Worm (Caenorhabditis elegans) whole organism, L2 larva: ENCODE data around the gene fdgt-1.
A peak's percentile ranks its signal among the peaks of the same experiment; 100 is the strongest.

Experiments used
- C34F6.9 ChIP-seq: fragments of 150-350 bp; optimal IDR thresholded peaks from 2 replicates; lab custom pipeline; 2014; ENCODE audit warnings: missing biosample characterization, missing genetic modification characterization
- F13H6.1 ChIP-seq: sonication (generic microtip); optimal IDR thresholded peaks from 2 replicates; lab custom pipeline; 2016; ENCODE audit warnings: missing genetic modification characterization, missing compliant biosample characterization
- Y55F3AM.14 ChIP-seq: fragments of 200-800 bp; sonication (Bioruptor generic); optimal IDR thresholded peaks from 2 replicates; lab custom pipeline; 2018; ENCODE audit warnings: mild to moderate bottlenecking, missing genetic modification characterization, missing compliant biosample characterization
- alr-1 ChIP-seq: fragments of 150-350 bp; optimal IDR thresholded peaks from 2 replicates; lab custom pipeline; 2014; ENCODE audit warnings: missing biosample characterization, missing genetic modification characterization
- aly-2 ChIP-seq: fragments of 150-350 bp; optimal IDR thresholded peaks from 2 replicates; lab custom pipeline; 2014; ENCODE audit warnings: missing biosample characterization, missing genetic modification characterization
- blmp-1 ChIP-seq: sonication (generic microtip); optimal IDR thresholded peaks from 2 replicates; lab custom pipeline; 2017; ENCODE audit warnings: missing genetic modification characterization, mild to moderate bottlenecking, missing compliant biosample characterization, antibody characterized with exemption, moderate library complexity; ENCODE audit not compliant: insufficient read depth
- ceh-16 ChIP-seq: fragments of 150-350 bp; optimal IDR thresholded peaks from 2 replicates; lab custom pipeline; 2014; ENCODE audit warnings: missing biosample characterization, missing genetic modification characterization
- crh-2 ChIP-seq: sonication (generic microtip); optimal IDR thresholded peaks from 2 replicates; lab custom pipeline; 2017; ENCODE audit warnings: missing biosample characterization, missing genetic modification characterization
- elt-1 ChIP-seq: fragments of 150-350 bp; optimal IDR thresholded peaks from 2 replicates; lab custom pipeline; 2014; ENCODE audit warnings: missing biosample characterization, missing genetic modification characterization
- elt-3 ChIP-seq: sonication (generic microtip); optimal IDR thresholded peaks from 2 replicates; lab custom pipeline; 2017; ENCODE audit warnings: missing biosample characterization, missing genetic modification characterization
- fos-1 ChIP-seq: fragments of 150-350 bp; optimal IDR thresholded peaks from 2 replicates; lab custom pipeline; 2014; ENCODE audit warnings: missing biosample characterization, missing genetic modification characterization
- gmeb-1 ChIP-seq: fragments of 150-350 bp; optimal IDR thresholded peaks from 2 replicates; lab custom pipeline; 2014; ENCODE audit warnings: missing biosample characterization, missing genetic modification characterization
- lin-13 ChIP-seq: fragments of 150-350 bp; optimal IDR thresholded peaks from 2 replicates; lab custom pipeline; 2014; ENCODE audit warnings: missing biosample characterization, missing genetic modification reagents, missing genetic modification characterization
- lin-39 ChIP-seq: fragments of 150-350 bp; optimal IDR thresholded peaks from 2 replicates; lab custom pipeline; 2014; ENCODE audit warnings: missing biosample characterization, missing genetic modification reagents, missing genetic modification characterization
- lsy-2 ChIP-seq, 2 experiments: fragments of 150-350 bp in 1 of 2; sonication (generic microtip) in 1 of 2; optimal IDR thresholded peaks; 2 replicates each; lab custom pipeline; 2014 to 2017; ENCODE audit warnings: missing biosample characterization in 2 of 2, missing genetic modification characterization in 2 of 2
- mab-5 ChIP-seq: fragments of 150-350 bp; optimal IDR thresholded peaks from 2 replicates; lab custom pipeline; 2014; ENCODE audit warnings: missing biosample characterization, missing genetic modification characterization
- nhr-11 ChIP-seq: fragments of 150-350 bp; optimal IDR thresholded peaks from 2 replicates; lab custom pipeline; 2014; ENCODE audit warnings: missing biosample characterization, missing genetic modification characterization
- nhr-21 ChIP-seq: fragments of 150-350 bp; optimal IDR thresholded peaks from 2 replicates; lab custom pipeline; 2014; ENCODE audit warnings: missing biosample characterization, missing genetic modification characterization
- nhr-23 ChIP-seq: fragments of 150-350 bp; optimal IDR thresholded peaks from 2 replicates; lab custom pipeline; 2014; ENCODE audit warnings: missing biosample characterization, missing genetic modification reagents, missing genetic modification characterization
- nhr-237 ChIP-seq: fragments of 150-350 bp; optimal IDR thresholded peaks from 2 replicates; lab custom pipeline; 2014; ENCODE audit warnings: missing biosample characterization, missing genetic modification characterization
- nhr-25 ChIP-seq: fragments of 150-350 bp; sonication (generic microtip); optimal IDR thresholded peaks from 3 replicates; lab custom pipeline; 2014; ENCODE audit warnings: missing biosample characterization, missing genetic modification characterization
- nhr-77 ChIP-seq: fragments of 150-350 bp; optimal IDR thresholded peaks from 2 replicates; lab custom pipeline; 2014; ENCODE audit warnings: missing biosample characterization, missing genetic modification characterization
- peb-1 ChIP-seq: fragments of 150-350 bp; optimal IDR thresholded peaks from 2 replicates; lab custom pipeline; 2014; ENCODE audit warnings: missing biosample characterization, missing genetic modification characterization
- skn-1 ChIP-seq: sonication (generic microtip); optimal IDR thresholded peaks from 2 replicates; lab custom pipeline; 2017; ENCODE audit warnings: missing biosample characterization, missing genetic modification characterization
- sma-3 ChIP-seq: sonication (generic microtip); optimal IDR thresholded peaks from 2 replicates; lab custom pipeline; 2016; ENCODE audit warnings: missing genetic modification reagents, missing genetic modification characterization, missing compliant biosample characterization
- sma-9 ChIP-seq, 2 experiments: fragments of 150-350 bp in 1 of 2; sonication (generic microtip) in 1 of 2; optimal IDR thresholded peaks; 2 replicates each; lab custom pipeline; 2014 to 2016; ENCODE audit warnings: missing genetic modification characterization in 2 of 2, mild to moderate bottlenecking in 1 of 2, missing biosample characterization in 1 of 2, missing compliant biosample characterization in 1 of 2, missing genetic modification reagents in 1 of 2, moderate library complexity in 1 of 2
- unc-39 ChIP-seq: fragments of 150-350 bp; optimal IDR thresholded peaks from 2 replicates; lab custom pipeline; 2014; ENCODE audit warnings: missing biosample characterization, missing genetic modification characterization
- unc-62 ChIP-seq: fragments of 150-350 bp; optimal IDR thresholded peaks from 2 replicates; lab custom pipeline; 2014; ENCODE audit warnings: missing biosample characterization, missing genetic modification reagents, missing genetic modification characterization
- ztf-1 ChIP-seq: fragments of 200-800 bp; sonication (Bioruptor generic); conservative IDR thresholded peaks from 2 replicates; pipeline ENCODE4 v1.3.6; 2022; ENCODE audit warnings: missing genetic modification characterization, missing compliant biosample characterization
- ztf-4 ChIP-seq: fragments of 150-350 bp; optimal IDR thresholded peaks from 2 replicates; lab custom pipeline; 2014; ENCODE audit warnings: missing biosample characterization, missing genetic modification characterization

fdgt-1 gene

ce11 chrII:1474807-1475206 lies 29.6 kb upstream of the fdgt-1 start:
- TF ChIP-seq nhr-77 (tag; lab: Kevin White, UChicago) (no peak), unc-62 (GFP tag; lab: Kevin White, UChicago) (no peak), elt-3 (tag; lab: Kevin White, UChicago) (no peak), ztf-1 (GFP tag; lab: Robert Waterston, UW) (no peak), peb-1 (tag; lab: Kevin White, UChicago) (no peak), nhr-11 (tag; lab: Kevin White, UChicago) (no peak), blmp-1 (tag; lab: Kevin White, UChicago) (no peak), nhr-25 (tag; lab: Kevin White, UChicago) (no peak), sma-3 (GFP tag; lab: Kevin White, UChicago) (no peak), aly-2 (tag; lab: Kevin White, UChicago) (no peak), nhr-23 (tag; lab: Kevin White, UChicago) (no peak), lin-13 (GFP tag; lab: Kevin White, UChicago) (no peak), sma-9 (GFP tag; optimal IDR thresholded peaks at IDR 0.05; lab: Kevin White, UChicago) (no peak), sma-9 (tag; optimal IDR thresholded peaks at IDR 0.05; lab: Kevin White, UChicago) (no peak), lsy-2 (tag; optimal IDR thresholded peaks at IDR 0.05; lab: Kevin White, UChicago) (no peak)

- peak; percentile 4 for TF ChIP-seq gmeb-1
- TF ChIP-seq fos-1: peak; percentile 90
- no peak for TF ChIP-seq mab-5
- peak; percentile 31 for TF ChIP-seq skn-1 (tag; lab: Kevin White, UChicago)
- no peak for TF ChIP-seq lin-13 (GFP tag; lab: Kevin White, UChicago)
- TF ChIP-seq F13H6.1 (tag; lab: Kevin White, UChicago): no peak
- no peak for TF ChIP-seq nhr-77 (tag; lab: Kevin White, UChicago)
- TF ChIP-seq, all 48 proteins: peak for 3
Observed at ce11 chrII:1475328-1475727, 29.0 kb upstream of the fdgt-1 start.

- no peak for TF ChIP-seq mab-5
Observed at ce11 chrII:1476016-1476415, 28.4 kb upstream of the fdgt-1 start.

- no peak for TF ChIP-seq aly-2 (tag; lab: Kevin White, UChicago)
- no peak for TF ChIP-seq F13H6.1 (tag; lab: Kevin White, UChicago)
- no peak for TF ChIP-seq ceh-16 (tag; lab: Kevin White, UChicago)
- no peak for TF ChIP-seq nhr-23 (tag; lab: Kevin White, UChicago)
- no peak for TF ChIP-seq nhr-21 (tag; lab: Kevin White, UChicago)
- no peak for TF ChIP-seq alr-1 (tag; lab: Kevin White, UChicago)
- no peak for TF ChIP-seq crh-2 (tag; lab: Kevin White, UChicago)
- TF ChIP-seq nhr-11 (tag; lab: Kevin White, UChicago): no peak
- TF ChIP-seq nhr-237 (tag; lab: Kevin White, UChicago): no peak
- TF ChIP-seq lin-13 (GFP tag; lab: Kevin White, UChicago): no peak
- no peak for TF ChIP-seq Y55F3AM.14
- no peak for TF ChIP-seq elt-1 (tag; lab: Kevin White, UChicago)
- TF ChIP-seq lin-39 (tag; lab: Kevin White, UChicago): no peak
- no peak for TF ChIP-seq gmeb-1
- no peak for TF ChIP-seq nhr-77 (tag; lab: Kevin White, UChicago)
- TF ChIP-seq peb-1 (tag; lab: Kevin White, UChicago): no peak
- TF ChIP-seq ztf-1 (GFP tag; lab: Robert Waterston, UW): no peak
- no peak for TF ChIP-seq skn-1 (tag; lab: Kevin White, UChicago)
- no peak for TF ChIP-seq unc-39 (tag; lab: Kevin White, UChicago)
Observed at ce11 chrII:1477295-1477694, 27.1 kb upstream of the fdgt-1 start.

- no peak for TF ChIP-seq ztf-4 (tag; lab: Kevin White, UChicago)
- no peak for TF ChIP-seq unc-62 (GFP tag; lab: Kevin White, UChicago)
- no peak for TF ChIP-seq C34F6.9 (tag; lab: Kevin White, UChicago)
- no peak for TF ChIP-seq gmeb-1
- TF ChIP-seq, all 48 proteins: peak for 0
Observed at ce11 chrII:1477975-1478374, 26.4 kb upstream of the fdgt-1 start.

- no peak for TF ChIP-seq nhr-237 (tag; lab: Kevin White, UChicago)
- TF ChIP-seq F13H6.1 (tag; lab: Kevin White, UChicago): no peak
- TF ChIP-seq nhr-25 (tag; lab: Kevin White, UChicago): no peak
- no peak for TF ChIP-seq ceh-16 (tag; lab: Kevin White, UChicago)
- TF ChIP-seq fos-1: no peak
- no peak for TF ChIP-seq peb-1 (tag; lab: Kevin White, UChicago)
- TF ChIP-seq ztf-4 (tag; lab: Kevin White, UChicago): no peak
- no peak for TF ChIP-seq elt-3 (tag; lab: Kevin White, UChicago)
- TF ChIP-seq mab-5: no peak
- TF ChIP-seq elt-1 (tag; lab: Kevin White, UChicago): no peak
Observed at ce11 chrII:1478522-1478921, 25.8 kb upstream of the fdgt-1 start.
